Worm (Caenorhabditis elegans) whole organism, L1 larva: ENCODE results near the gene C25A8.1.

Source experiments
- ceh-63 ChIP-seq: fragments of 200-800 bp; sonication (Bioruptor generic); optimal IDR thresholded peaks from 2 replicates; lab custom pipeline; 2018; ENCODE audit warnings: mild to moderate bottlenecking, missing genetic modification characterization, missing compliant biosample characterization
- ceh-82 ChIP-seq, 3 experiments: fragments of 150-350 bp in 1 of 3; sonication (generic microtip) in 2 of 3; optimal IDR thresholded peaks; 2 replicates each; lab custom pipeline; 2014 to 2017; ENCODE audit warnings: missing biosample characterization in 3 of 3, missing genetic modification characterization in 3 of 3
- efl-1 ChIP-seq, 4 experiments: fragments of 150-350 bp; optimal IDR thresholded peaks in 3 of 4; peaks in 1 of 4; 1 replicate in 1 of 4; 2 replicates in 3 of 4; lab custom pipeline; 2014; ENCODE audit warnings: missing biosample characterization in 2 of 4, missing genetic modification characterization in 2 of 4, missing genetic modification reagents in 2 of 4
- lin-15B ChIP-seq: fragments of 150-350 bp; sonication (generic microtip); optimal IDR thresholded peaks from 3 replicates; lab custom pipeline; 2014; ENCODE audit warnings: missing biosample characterization, missing genetic modification characterization
- lin-39 ChIP-seq: fragments of 150-350 bp; optimal IDR thresholded peaks from 2 replicates; lab custom pipeline; 2014; ENCODE audit warnings: missing biosample characterization, missing genetic modification reagents, missing genetic modification characterization
- mab-9 ChIP-seq: fragments of 200-800 bp; sonication (Bioruptor generic); IDR thresholded peaks from 2 replicates; pipeline ENCODE4 v1.3.6; 2022; ENCODE audit warnings: missing genetic modification reagents, missing genetic modification characterization, missing compliant biosample characterization
- nhr-47 ChIP-seq: sonication (generic microtip); optimal IDR thresholded peaks from 2 replicates; lab custom pipeline; 2016; ENCODE audit warnings: mild to moderate bottlenecking, missing genetic modification characterization, moderate library complexity, missing compliant biosample characterization
- nhr-71 ChIP-seq: sonication (generic microtip); optimal IDR thresholded peaks from 2 replicates; lab custom pipeline; 2016; ENCODE audit warnings: mild to moderate bottlenecking, missing genetic modification characterization, moderate library complexity, missing compliant biosample characterization
- snpc-4 ChIP-seq: fragments of 150-350 bp; optimal IDR thresholded peaks from 2 replicates; lab custom pipeline; 2014; ENCODE audit warnings: missing biosample characterization, missing genetic modification characterization
- snu-23 ChIP-seq: sonication (generic microtip); optimal IDR thresholded peaks from 2 replicates; lab custom pipeline; 2016; ENCODE audit warnings: missing genetic modification characterization, missing compliant biosample characterization
- sptf-1 ChIP-seq: fragments of 150-350 bp; optimal IDR thresholded peaks from 2 replicates; lab custom pipeline; 2014; ENCODE audit warnings: missing biosample characterization, missing genetic modification characterization
- unc-130 ChIP-seq: fragments of 150-350 bp; optimal IDR thresholded peaks from 2 replicates; lab custom pipeline; 2017; ENCODE audit warnings: missing biosample characterization, missing genetic modification characterization, inconsistent platforms
- unc-62 ChIP-seq: fragments of 150-350 bp; optimal IDR thresholded peaks from 2 replicates; lab custom pipeline; 2014; ENCODE audit warnings: missing biosample characterization, missing genetic modification reagents, missing genetic modification characterization
- ztf-11 ChIP-seq, 2 experiments: sonication (generic microtip); optimal IDR thresholded peaks; 2 replicates each; lab custom pipeline; 2016 to 2017; ENCODE audit warnings: missing genetic modification characterization in 2 of 2, missing biosample characterization in 1 of 2, missing compliant biosample characterization in 1 of 2

DNA sequence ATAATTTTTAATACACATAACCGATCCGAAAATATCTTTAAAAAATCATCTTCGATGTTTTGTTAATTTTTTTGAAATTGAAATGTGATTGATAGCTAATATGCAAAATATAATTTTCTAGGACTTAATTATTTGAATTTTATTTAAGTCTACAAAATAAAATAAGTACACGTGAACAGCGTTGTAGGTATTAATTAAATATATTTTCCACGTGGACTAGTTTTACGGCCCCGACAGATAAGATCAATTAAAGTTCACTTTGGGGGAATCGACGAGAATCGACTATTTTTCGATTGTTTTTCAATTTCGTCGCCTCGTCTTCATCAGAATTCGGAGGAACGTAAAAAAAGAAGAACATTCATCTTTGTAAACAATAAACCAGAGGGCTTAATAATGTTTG is 11.7 kb upstream of the C25A8.1 start, which contains the start of gene C25A8.5:
- TF ChIP-seq nhr-47 (no peak), snu-23 (GFP tag; lab: Kevin White, UChicago) (no peak), sptf-1 (tag; lab: Kevin White, UChicago) (no peak), lin-39 (tag; lab: Kevin White, UChicago) (no peak), unc-62 (GFP tag; lab: Kevin White, UChicago) (no peak), mab-9 (GFP tag; lab: Robert Waterston, UW) (no peak), snpc-4 (tag; lab: Kevin White, UChicago) (no peak), lin-15B (no peak), ztf-11 (tag; optimal IDR thresholded peaks at IDR 0.05; lab: Kevin White, UChicago) (no peak), unc-130 (tag; lab: Kevin White, UChicago) (no peak), nhr-71 (tag; lab: Kevin White, UChicago) (no peak), efl-1 (optimal IDR thresholded peaks at IDR 0.05; lab: Kevin White, UChicago) (no peak), efl-1 (GFP tag; optimal IDR thresholded peaks at IDR 0.05 in 1 of 2; lab: Kevin White, UChicago) (no peak), ceh-82 (tag; optimal IDR thresholded peaks at IDR 0.05; lab: Kevin White, UChicago) (no peak), ceh-63 (no peak)
